Fruit fly (Drosophila melanogaster) whole organism, pupa: Measurements from ENCODE around the gene Srrm1.

Source experiments
- CG10348 ChIP-seq: fragments of 200-800 bp; sonication (Bioruptor generic); IDR thresholded peaks from 2 replicates; pipeline ENCODE4 v1.3.6; 2022; ENCODE audit warnings: missing biosample characterization, missing genetic modification characterization
- CG12605 ChIP-seq: fragments of 200-800 bp; sonication (Bioruptor generic); IDR thresholded peaks from 2 replicates; pipeline ENCODE4 v1.3.6; 2022; ENCODE audit warnings: missing biosample characterization, missing genetic modification characterization
- CG13204 ChIP-seq: fragments of 200-800 bp; sonication (Bioruptor generic); optimal IDR thresholded peaks from 2 replicates; lab custom pipeline; 2018; ENCODE audit warnings: missing biosample characterization, mild to moderate bottlenecking, missing genetic modification characterization, moderate library complexity
- CG14655 ChIP-seq: fragments of 200-800 bp; sonication (Bioruptor generic); optimal IDR thresholded peaks from 3 replicates; lab custom pipeline; 2017; ENCODE audit warnings: mild to moderate bottlenecking, missing biosample characterization, missing genetic modification reagents, missing genetic modification characterization
- CG15710 ChIP-seq: fragments of 200-800 bp; sonication (Bioruptor generic); optimal IDR thresholded peaks from 2 replicates; lab custom pipeline; 2018; ENCODE audit warnings: missing biosample characterization, mild to moderate bottlenecking, missing genetic modification characterization, moderate library complexity
- CG17806 ChIP-seq: fragments of 200-800 bp; sonication (Bioruptor generic); optimal IDR thresholded peaks from 2 replicates; lab custom pipeline; 2018; ENCODE audit warnings: missing biosample characterization, mild to moderate bottlenecking, missing genetic modification characterization, moderate library complexity
- CG32121 ChIP-seq: fragments of 200-800 bp; sonication (Bioruptor generic); IDR thresholded peaks from 2 replicates; pipeline ENCODE4 v1.3.6; 2022; ENCODE audit warnings: missing biosample characterization, missing genetic modification characterization
- CG34367 ChIP-seq: fragments of 200-800 bp; sonication (Bioruptor generic); optimal IDR thresholded peaks from 2 replicates; lab custom pipeline; 2018; ENCODE audit warnings: missing biosample characterization, mild to moderate bottlenecking, missing genetic modification characterization
- CG4496 ChIP-seq: fragments of 200-800 bp; sonication (Bioruptor generic); IDR thresholded peaks from 3 replicates; pipeline ENCODE4 v1.3.6; 2022; ENCODE audit warnings: missing biosample characterization, missing genetic modification characterization
- CG8159 ChIP-seq: fragments of 200-800 bp; sonication (Bioruptor generic); optimal IDR thresholded peaks from 3 replicates; lab custom pipeline; 2018; ENCODE audit warnings: missing biosample characterization, mild to moderate bottlenecking, missing genetic modification characterization, moderate library complexity
- CG8301 ChIP-seq: fragments of 200-800 bp; sonication (Bioruptor generic); optimal IDR thresholded peaks from 2 replicates; lab custom pipeline; 2018; ENCODE audit warnings: missing biosample characterization, mild to moderate bottlenecking, missing genetic modification characterization
- CG9948 ChIP-seq: fragments of 200-800 bp; sonication (Bioruptor generic); optimal IDR thresholded peaks from 2 replicates; lab custom pipeline; 2018; ENCODE audit warnings: missing biosample characterization, mild to moderate bottlenecking, missing genetic modification characterization, moderate library complexity
- D1 ChIP-seq: fragments of 200-800 bp; sonication (Bioruptor generic); optimal IDR thresholded peaks from 2 replicates; lab custom pipeline; 2018; ENCODE audit warnings: missing biosample characterization, mild to moderate bottlenecking, missing genetic modification characterization, moderate library complexity
- EcR ChIP-seq: fragments of 200-800 bp; sonication (Bioruptor generic); optimal IDR thresholded peaks from 3 replicates; lab custom pipeline; 2019; ENCODE audit warnings: missing biosample characterization, missing genetic modification characterization, mild to moderate bottlenecking, moderate library complexity, missing genetic modification reagents
- Ets98B ChIP-seq: fragments of 200-800 bp; sonication (Bioruptor generic); IDR thresholded peaks from 2 replicates; pipeline ENCODE4 v1.3.6; 2022; ENCODE audit warnings: missing biosample characterization, missing genetic modification characterization
- Pif1A ChIP-seq: fragments of 200-800 bp; sonication (Bioruptor generic); optimal IDR thresholded peaks from 3 replicates; lab custom pipeline; 2016; ENCODE audit warnings: missing biosample characterization, missing genetic modification characterization
- Pif1B ChIP-seq: fragments of 200-800 bp; sonication (Bioruptor generic); optimal IDR thresholded peaks from 3 replicates; lab custom pipeline; 2016; ENCODE audit warnings: missing biosample characterization, missing genetic modification characterization
- Snoo ChIP-seq: fragments of 200-800 bp; sonication (Bioruptor generic); optimal IDR thresholded peaks from 3 replicates; lab custom pipeline; 2017; ENCODE audit warnings: missing biosample characterization, mild to moderate bottlenecking, missing genetic modification characterization, inconsistent platforms
- fd96Ca ChIP-seq: fragments of 200-800 bp; sonication (Bioruptor generic); IDR thresholded peaks from 3 replicates; pipeline ENCODE4 v1.3.6; 2022; ENCODE audit warnings: missing biosample characterization, missing genetic modification characterization
- gl ChIP-seq: fragments of 200-800 bp; sonication (Bioruptor generic); optimal IDR thresholded peaks from 2 replicates; lab custom pipeline; 2018; ENCODE audit warnings: missing biosample characterization, mild to moderate bottlenecking, missing genetic modification characterization
- rn ChIP-seq: fragments of 200-800 bp; sonication (Bioruptor generic); IDR thresholded peaks from 2 replicates; pipeline ENCODE4 v1.3.6; 2022; ENCODE audit warnings: missing biosample characterization, missing genetic modification characterization

The Srrm1 gene

dm6 chr3L:13050675-13051202 lies 14.1 kb downstream of the Srrm1 start:
- no peak for TF ChIP-seq CG17806 (tag; lab: Kevin White, UChicago)
- TF ChIP-seq CG10348 (GFP tag; lab: Robert Waterston, UW): no peak
- TF ChIP-seq, all 21 proteins: peak for 0

dm6 chr3L:13058429-13058828 lies 21.8 kb downstream of the Srrm1 start:
- TF ChIP-seq Ets98B (GFP tag; lab: Robert Waterston, UW) (no peak), CG9948 (tag; lab: Kevin White, UChicago) (no peak), CG8301 (tag; lab: Kevin White, UChicago) (no peak), CG10348 (GFP tag; lab: Robert Waterston, UW) (no peak), CG13204 (GFP tag; lab: Kevin White, UChicago) (no peak), fd96Ca (no peak), CG4496 (GFP tag; lab: Robert Waterston, UW) (no peak), Pif1A (no peak), CG34367 (tag; lab: Kevin White, UChicago) (no peak), CG15710 (no peak), Pif1B (GFP tag; lab: Kevin White, UChicago) (no peak), gl (tag; lab: Kevin White, UChicago) (no peak), rn (GFP tag; lab: Robert Waterston, UW) (no peak), EcR (GFP tag; lab: Kevin White, UChicago) (no peak), CG8159 (tag; lab: Kevin White, UChicago) (no peak), CG32121 (GFP tag; lab: Robert Waterston, UW) (no peak), CG17806 (tag; lab: Kevin White, UChicago) (no peak)

- no peak for TF ChIP-seq CG14655 (GFP tag; lab: Kevin White, UChicago)
- no peak for TF ChIP-seq fd96Ca
- TF ChIP-seq Pif1A: no peak
- no peak for TF ChIP-seq CG13204 (GFP tag; lab: Kevin White, UChicago)
- no peak for TF ChIP-seq rn (GFP tag; lab: Robert Waterston, UW)
- TF ChIP-seq Pif1B (GFP tag; lab: Kevin White, UChicago): no peak
- TF ChIP-seq gl (tag; lab: Kevin White, UChicago): no peak
- no peak for TF ChIP-seq Snoo (tag; lab: Kevin White, UChicago)
- TF ChIP-seq CG8159 (tag; lab: Kevin White, UChicago): no peak
- TF ChIP-seq Ets98B (GFP tag; lab: Robert Waterston, UW): no peak
- TF ChIP-seq CG9948 (tag; lab: Kevin White, UChicago): no peak
- no peak for TF ChIP-seq CG12605 (GFP tag; lab: Robert Waterston, UW)
- TF ChIP-seq CG17806 (tag; lab: Kevin White, UChicago): no peak
- no peak for TF ChIP-seq EcR (GFP tag; lab: Kevin White, UChicago)
- no peak for TF ChIP-seq CG8301 (tag; lab: Kevin White, UChicago)
- no peak for TF ChIP-seq CG10348 (GFP tag; lab: Robert Waterston, UW)
- no peak for TF ChIP-seq D1 (tag; lab: Kevin White, UChicago)
- no peak for TF ChIP-seq CG32121 (GFP tag; lab: Robert Waterston, UW)
Observed at dm6 chr3L:13061322-13061809, 24.7 kb downstream of the Srrm1 start, which contains the start of the genes CG14115 and CG34428. CG14115 (minus strand) TSS chr3L:13061422. CG34428 (plus strand) TSS chr3L:13061759.

- TF ChIP-seq EcR (GFP tag; lab: Kevin White, UChicago) (no peak), CG34367 (tag; lab: Kevin White, UChicago) (no peak), CG32121 (GFP tag; lab: Robert Waterston, UW) (no peak), CG13204 (GFP tag; lab: Kevin White, UChicago) (no peak), CG9948 (tag; lab: Kevin White, UChicago) (no peak), Pif1B (GFP tag; lab: Kevin White, UChicago) (no peak), Snoo (tag; lab: Kevin White, UChicago) (no peak), CG14655 (GFP tag; lab: Kevin White, UChicago) (no peak), CG4496 (GFP tag; lab: Robert Waterston, UW) (no peak), CG8159 (tag; lab: Kevin White, UChicago) (no peak), Pif1A (no peak), CG8301 (tag; lab: Kevin White, UChicago) (no peak), gl (tag; lab: Kevin White, UChicago) (no peak), rn (GFP tag; lab: Robert Waterston, UW) (no peak), CG12605 (GFP tag; lab: Robert Waterston, UW) (no peak), CG15710 (no peak)
Observed at dm6 chr3L:13062746-13063145, 26.1 kb downstream of the Srrm1 start, which contains the start of gene CG34429. CG34429 (plus strand) TSS chr3L:13063046.

dm6 chr3L:13064346-13064745 lies 27.7 kb downstream of the Srrm1 start:
- TF ChIP-seq D1 (tag; lab: Kevin White, UChicago): no peak
- TF ChIP-seq CG10348 (GFP tag; lab: Robert Waterston, UW): no peak
- no peak for TF ChIP-seq CG9948 (tag; lab: Kevin White, UChicago)
- TF ChIP-seq rn (GFP tag; lab: Robert Waterston, UW): no peak
- no peak for TF ChIP-seq Ets98B (GFP tag; lab: Robert Waterston, UW)
- TF ChIP-seq CG4496 (GFP tag; lab: Robert Waterston, UW): no peak
- TF ChIP-seq CG32121 (GFP tag; lab: Robert Waterston, UW): no peak
- TF ChIP-seq CG17806 (tag; lab: Kevin White, UChicago): no peak
- TF ChIP-seq Snoo (tag; lab: Kevin White, UChicago): no peak
- no peak for TF ChIP-seq CG8159 (tag; lab: Kevin White, UChicago)
